Fruit fly (Drosophila melanogaster) whole organism: ENCODE measurements around the gene sicily.

ENCODE experiments used
- CG8478 ChIP-seq: fragments of >200 bp; optimal IDR thresholded peaks from 2 replicates; lab custom pipeline; 2018; ENCODE audit warnings: inconsistent platforms
- Dll ChIP-seq: fragments of >200 bp; optimal IDR thresholded peaks from 2 replicates; lab custom pipeline; 2017
- EcR ChIP-seq, 2 experiments: fragments of >200 bp; optimal IDR thresholded peaks; 2 replicates each; lab custom pipeline; 2017; ENCODE audit warnings: missing biosample characterization in 2 of 2, missing genetic modification characterization in 2 of 2, missing genetic modification reagents in 2 of 2
- pan ChIP-seq: fragments of >200 bp; optimal IDR thresholded peaks from 2 replicates; lab custom pipeline; 2017
- psq ChIP-seq: fragments of >200 bp; optimal IDR thresholded peaks from 2 replicates; lab custom pipeline; 2017
- usp ChIP-seq: fragments of >200 bp; optimal IDR thresholded peaks from 2 replicates; lab custom pipeline; 2017; ENCODE audit warnings: missing biosample characterization, missing genetic modification characterization, mixed read lengths

DNA sequence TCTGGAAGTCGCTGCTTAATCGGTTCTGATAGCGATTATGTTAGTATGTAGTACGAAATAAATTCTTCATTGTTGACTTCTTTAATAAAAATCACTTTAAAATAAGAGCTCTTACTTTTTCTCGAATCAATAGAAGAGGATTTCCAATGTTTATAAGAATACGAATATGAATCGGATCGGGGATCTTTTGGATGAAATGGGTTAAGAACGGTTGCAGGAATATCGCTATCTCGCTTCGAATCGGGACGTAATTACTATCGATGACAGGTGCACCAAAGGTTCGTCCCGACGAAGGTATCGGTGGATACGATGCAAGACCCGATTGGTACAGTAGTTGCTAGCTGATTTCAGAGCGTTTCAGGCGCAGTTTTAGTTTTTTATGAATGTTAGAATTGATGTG lies 2.1 kb downstream of the sicily start, which contains the start of gene wisp:
- TF ChIP-seq CG8478 (lab: Kevin White, UChicago) = no peak
- TF ChIP-seq psq (lab: Kevin White, UChicago) = no peak
- no peak for TF ChIP-seq Dll (lab: Kevin White, UChicago)
- no peak for TF ChIP-seq pan (lab: Kevin White, UChicago)
- TF ChIP-seq EcR (GFP tag; optimal IDR thresholded peaks at IDR 0.05; lab: Kevin White, UChicago) = no peak
- no peak for TF ChIP-seq usp (GFP tag; lab: Kevin White, UChicago)
